Fruit fly (Drosophila melanogaster): Measurements from ENCODE around the gene CG5149.

The CG5149 gene

dm6 chr2L:7423333-7423895 is 35.4 kb upstream of the CG5149 start:
- TF ChIP-seq chm (GFP tag; IDR thresholded peaks at IDR 0.05) = peak; percentile 81
- TF ChIP-seq CG9437 (GFP tag; optimal IDR thresholded peaks at IDR 0.05) = no peak
- TF ChIP-seq Doc2 (GFP tag; IDR thresholded peaks at IDR 0.05) = no peak
- TF ChIP-seq tx (GFP tag; optimal IDR thresholded peaks at IDR 0.05) = no peak
- peak; percentile 26 for TF ChIP-seq Myb (GFP tag; optimal IDR thresholded peaks at IDR 0.05)
- TF ChIP-seq CG8290 (GFP tag; optimal IDR thresholded peaks at IDR 0.05) = no peak
- peak in 1 of 2 experiments; percentile 62 for TF ChIP-seq CG8290 (tag; optimal IDR thresholded peaks at IDR 0.05)
- TF ChIP-seq CG16779 (GFP tag; IDR thresholded peaks at IDR 0.05) = 0 out of 2 replicates have a peak, but pooled peaks have one; percentile 16
- peak; percentile 10 for TF ChIP-seq dmrt11E (tag; optimal IDR thresholded peaks at IDR 0.05)
- peak; percentile 28; the same call in 1 of the 2 replicates for TF ChIP-seq stc (GFP tag; IDR thresholded peaks at IDR 0.05)
- TF ChIP-seq CG8281 (tag; optimal IDR thresholded peaks at IDR 0.05) = no peak
- peak; percentile 20; the same call in 1 of the 2 replicates for TF ChIP-seq CG10321 (GFP tag; IDR thresholded peaks at IDR 0.05)
- no peak for TF ChIP-seq CG6175 (GFP tag; IDR thresholded peaks at IDR 0.05)
- peak; percentile 18 for TF ChIP-seq pzg (GFP tag; optimal IDR thresholded peaks at IDR 0.05)
- peak; percentile 71 for TF ChIP-seq lbe (GFP tag; optimal IDR thresholded peaks at IDR 0.05)
- TF ChIP-seq Fer3 (tag; optimal IDR thresholded peaks at IDR 0.05) = peak; percentile 5
- peak; percentile 4 for TF ChIP-seq CG1647 (GFP tag; optimal IDR thresholded peaks at IDR 0.05)
- no peak for TF ChIP-seq z (GFP tag; IDR thresholded peaks at IDR 0.05)
- TF ChIP-seq NC2β (GFP tag; optimal IDR thresholded peaks at IDR 0.05) = no peak
- TF ChIP-seq sima (GFP tag; optimal IDR thresholded peaks at IDR 0.05) = no peak
- peak; percentile 16 for TF ChIP-seq CG14710 (tag; optimal IDR thresholded peaks at IDR 0.05)
- TF ChIP-seq PHDP (tag; optimal IDR thresholded peaks at IDR 0.05) = peak; percentile 29
- peak; percentile 36 for TF ChIP-seq CG13424 (tag; optimal IDR thresholded peaks at IDR 0.05)
- no peak for TF ChIP-seq ab (GFP tag; optimal IDR thresholded peaks at IDR 0.05)
- peak; percentile 35; the same call in 1 of the 2 replicates for TF ChIP-seq aop (GFP tag; IDR thresholded peaks at IDR 0.05)
- no peak for TF ChIP-seq tgo (GFP tag; IDR thresholded peaks at IDR 0.05)
- TF ChIP-seq CG2120 (GFP tag; optimal IDR thresholded peaks at IDR 0.05) = peak; percentile 81
- TF ChIP-seq Pdp1 (GFP tag; optimal IDR thresholded peaks at IDR 0.05) = no peak
- TF ChIP-seq scrt (GFP tag; optimal IDR thresholded peaks at IDR 0.05) = no peak
- peak; percentile 23 for TF ChIP-seq fu2 (GFP tag; optimal IDR thresholded peaks at IDR 0.05)
- peak; percentile 10 for TF ChIP-seq CG4424 (GFP tag; optimal IDR thresholded peaks at IDR 0.05)
- TF ChIP-seq CG31224 (GFP tag; IDR thresholded peaks at IDR 0.05) = 0 out of 2 replicates have a peak, but pooled peaks have one; percentile 18
- peak; percentile 4 for TF ChIP-seq Side (GFP tag; optimal IDR thresholded peaks at IDR 0.05)
- peak; percentile 54; the same call in 1 of the 2 replicates for TF ChIP-seq al (GFP tag; IDR thresholded peaks at IDR 0.05)
- TF ChIP-seq CG18262 (tag; optimal IDR thresholded peaks at IDR 0.05) = no peak
- TF ChIP-seq Blimp-1 (GFP tag; optimal IDR thresholded peaks at IDR 0.05) = peak; percentile 45
- no peak for TF ChIP-seq Opbp (GFP tag; IDR thresholded peaks at IDR 0.05; ENCODE audit: partially characterized antibody)
- peak; percentile 23 for TF ChIP-seq CG2678 (tag; optimal IDR thresholded peaks at IDR 0.05)
- TF ChIP-seq mirr (GFP tag; optimal IDR thresholded peaks at IDR 0.05) = no peak
- TF ChIP-seq CG34422 (GFP tag; IDR thresholded peaks at IDR 0.05) = no peak
- TF ChIP-seq bsh (GFP tag; optimal IDR thresholded peaks at IDR 0.05) = peak in 1 of 2 experiments; percentile 41
- peak; percentile 67 for TF ChIP-seq row (GFP tag; IDR thresholded peaks at IDR 0.05)
- TF ChIP-seq CG17829 (tag; optimal IDR thresholded peaks at IDR 0.05) = no peak
- no peak for TF ChIP-seq cg (GFP tag; optimal IDR thresholded peaks at IDR 0.05)
- no peak for TF ChIP-seq prd (optimal IDR thresholded peaks at IDR 0.05)
- TF ChIP-seq prd (GFP tag; IDR thresholded peaks at IDR 0.05) = peak; percentile 67
- TF ChIP-seq corto (GFP tag; optimal IDR thresholded peaks at IDR 0.05) = peak; percentile 69
- no peak for TF ChIP-seq hbn (GFP tag; IDR thresholded peaks at IDR 0.05; ENCODE audit: partially characterized antibody)
- TF ChIP-seq gro (GFP tag; optimal IDR thresholded peaks at IDR 0.05) = no peak
- TF ChIP-seq E2f2 (GFP tag; IDR thresholded peaks at IDR 0.05) = 0 out of 2 replicates have a peak, but pooled peaks have one; percentile 15
- TF ChIP-seq croc (GFP tag; conservative IDR thresholded peaks at IDR 0.05) = no peak

All from whole organism, embryonic.